Worm (Caenorhabditis elegans) whole organism, mixed stage, embryonic: ENCODE results near the gene str-14.

ENCODE experiments used
- M03D4.4 ChIP-seq: sonication (generic microtip); optimal IDR thresholded peaks from 2 replicates; lab custom pipeline; 2017; ENCODE audit warnings: mild to moderate bottlenecking, missing genetic modification characterization, missing compliant biosample characterization
- bed-3 ChIP-seq: fragments of 200-800 bp; sonication (Bioruptor generic); optimal IDR thresholded peaks from 3 replicates; lab custom pipeline; 2018; ENCODE audit warnings: mild to moderate bottlenecking, missing genetic modification characterization, moderate library complexity, missing compliant biosample characterization
- blmp-1 ChIP-seq: fragments of 150-350 bp; optimal IDR thresholded peaks from 2 replicates; lab custom pipeline; 2014; ENCODE audit warnings: missing biosample characterization, missing genetic modification characterization
- ceh-39 ChIP-seq: fragments of 150-350 bp; optimal IDR thresholded peaks from 2 replicates; lab custom pipeline; 2014; ENCODE audit warnings: missing biosample characterization, missing genetic modification characterization
- ceh-43 ChIP-seq: fragments of 200-800 bp; sonication (Bioruptor generic); optimal IDR thresholded peaks from 2 replicates; lab custom pipeline; 2018; ENCODE audit warnings: mild to moderate bottlenecking, missing genetic modification characterization, moderate library complexity, missing compliant biosample characterization
- ces-1 ChIP-seq: fragments of 150-350 bp; optimal IDR thresholded peaks from 2 replicates; lab custom pipeline; 2014; ENCODE audit warnings: missing biosample characterization, missing genetic modification reagents, missing genetic modification characterization
- cnd-1 ChIP-seq: fragments of 200-800 bp; sonication (Bioruptor generic); optimal IDR thresholded peaks from 2 replicates; lab custom pipeline; 2018; ENCODE audit warnings: mild to moderate bottlenecking, missing genetic modification characterization, missing compliant biosample characterization
- drap-1 ChIP-seq: fragments of 200-800 bp; sonication (Bioruptor generic); optimal IDR thresholded peaks from 3 replicates; lab custom pipeline; 2018; ENCODE audit warnings: mild to moderate bottlenecking, missing genetic modification characterization, missing compliant biosample characterization
- elt-1 ChIP-seq: sonication (generic microtip); optimal IDR thresholded peaks from 2 replicates; lab custom pipeline; 2017; ENCODE audit warnings: missing genetic modification characterization, mild to moderate bottlenecking, missing compliant biosample characterization, antibody characterized with exemption, moderate library complexity, borderline replicate concordance; ENCODE audit not compliant: insufficient read depth
- elt-3 ChIP-seq: fragments of 150-350 bp; optimal IDR thresholded peaks from 2 replicates; lab custom pipeline; 2014; ENCODE audit warnings: missing biosample characterization, missing genetic modification characterization
- flh-1 ChIP-seq: fragments of 200-800 bp; sonication (Bioruptor generic); optimal IDR thresholded peaks from 2 replicates; lab custom pipeline; 2018; ENCODE audit warnings: mild to moderate bottlenecking, missing genetic modification characterization, moderate library complexity, missing compliant biosample characterization
- ham-2 ChIP-seq: fragments of 200-800 bp; sonication (Bioruptor generic); optimal IDR thresholded peaks from 2 replicates; lab custom pipeline; 2018; ENCODE audit warnings: mild to moderate bottlenecking, missing genetic modification characterization, missing compliant biosample characterization
- hlh-1 ChIP-seq: fragments of 150-350 bp; optimal IDR thresholded peaks from 2 replicates; lab custom pipeline; 2014; ENCODE audit warnings: missing biosample characterization, missing genetic modification reagents, missing genetic modification characterization
- lin-13 ChIP-seq: fragments of 150-350 bp; optimal IDR thresholded peaks from 2 replicates; lab custom pipeline; 2014; ENCODE audit warnings: missing biosample characterization, missing genetic modification characterization
- lin-32 ChIP-seq: fragments of 200-800 bp; sonication (Bioruptor generic); optimal IDR thresholded peaks from 2 replicates; lab custom pipeline; 2018; ENCODE audit warnings: mild to moderate bottlenecking, missing genetic modification characterization, missing compliant biosample characterization
- lsy-2 ChIP-seq: fragments of 150-350 bp; optimal IDR thresholded peaks from 2 replicates; lab custom pipeline; 2014; ENCODE audit warnings: missing biosample characterization, missing genetic modification characterization
- mab-5 ChIP-seq: fragments of 150-350 bp; optimal IDR thresholded peaks from 2 replicates; lab custom pipeline; 2014; ENCODE audit warnings: missing biosample characterization, missing genetic modification characterization
- mep-1 ChIP-seq: fragments of 150-350 bp; optimal IDR thresholded peaks from 2 replicates; lab custom pipeline; 2017; ENCODE audit warnings: missing biosample characterization, missing genetic modification reagents, missing genetic modification characterization, inconsistent platforms
- nhr-2 ChIP-seq: fragments of 150-350 bp; optimal IDR thresholded peaks from 2 replicates; lab custom pipeline; 2014; ENCODE audit warnings: missing biosample characterization, missing genetic modification characterization
- nhr-28 ChIP-seq: fragments of 150-350 bp; optimal IDR thresholded peaks from 2 replicates; lab custom pipeline; 2014; ENCODE audit warnings: missing biosample characterization, missing genetic modification characterization
- nhr-76 ChIP-seq: sonication (generic microtip); optimal IDR thresholded peaks from 2 replicates; lab custom pipeline; 2017; ENCODE audit warnings: missing biosample characterization, missing genetic modification characterization
- pha-4 ChIP-seq: fragments of 150-350 bp; optimal IDR thresholded peaks from 2 replicates; lab custom pipeline; 2018; ENCODE audit warnings: missing biosample characterization, missing genetic modification reagents, missing genetic modification characterization
- sem-2 ChIP-seq: fragments of 200-800 bp; sonication (Bioruptor generic); optimal IDR thresholded peaks from 2 replicates; lab custom pipeline; 2018; ENCODE audit warnings: mild to moderate bottlenecking, missing genetic modification characterization, missing compliant biosample characterization
- snpc-4 ChIP-seq: fragments of 150-350 bp; optimal IDR thresholded peaks from 2 replicates; lab custom pipeline; 2014; ENCODE audit warnings: missing biosample characterization, missing genetic modification characterization
- sptf-1 ChIP-seq: sonication (generic microtip); optimal IDR thresholded peaks from 2 replicates; lab custom pipeline; 2017; ENCODE audit warnings: mild to moderate bottlenecking, missing genetic modification characterization, moderate library complexity, missing compliant biosample characterization
- tbx-8 ChIP-seq: fragments of 200-800 bp; sonication (Bioruptor generic); optimal IDR thresholded peaks from 2 replicates; lab custom pipeline; 2018; ENCODE audit warnings: mild to moderate bottlenecking, missing genetic modification characterization, moderate library complexity, missing compliant biosample characterization
- unc-120 ChIP-seq: sonication (generic microtip); optimal IDR thresholded peaks from 2 replicates; lab custom pipeline; 2017; ENCODE audit warnings: missing genetic modification characterization, missing compliant biosample characterization; ENCODE audit not compliant: poor library complexity, severe bottlenecking
- unc-39 ChIP-seq: fragments of 150-350 bp; optimal IDR thresholded peaks from 2 replicates; lab custom pipeline; 2014; ENCODE audit warnings: missing biosample characterization, missing genetic modification characterization
- unc-62 ChIP-seq: fragments of 150-350 bp; optimal IDR thresholded peaks from 2 replicates; lab custom pipeline; 2014; ENCODE audit warnings: missing biosample characterization, missing genetic modification reagents, missing genetic modification characterization
- zip-8 ChIP-seq: fragments of 150-350 bp; optimal IDR thresholded peaks from 2 replicates; lab custom pipeline; 2014; ENCODE audit warnings: missing biosample characterization, missing genetic modification characterization
- ztf-11 ChIP-seq: fragments of 150-350 bp; optimal IDR thresholded peaks from 2 replicates; lab custom pipeline; 2014; ENCODE audit warnings: missing biosample characterization, missing genetic modification characterization

The str-14 gene

ce11 chrV:16460866-16461265, 5.9 kb upstream of the str-14 start, which contains the start of gene srh-142:
Gene srh-142, minus strand, starts transcription at chrV:16460966.
- no peak for TF ChIP-seq nhr-2 (tag; lab: Kevin White, UChicago)

ce11 chrV:16459377-16459776, 4.4 kb upstream of the str-14 start:
- TF ChIP-seq ceh-43 = no peak
- no peak for TF ChIP-seq bed-3 (GFP tag; lab: Kevin White, UChicago)
- no peak for TF ChIP-seq lin-13
- TF ChIP-seq mab-5 = no peak
- no peak for TF ChIP-seq ces-1 (GFP tag; lab: Kevin White, UChicago)
- no peak for TF ChIP-seq ceh-39 (tag; lab: Kevin White, UChicago)
- no peak for TF ChIP-seq pha-4 (tag; lab: Kevin White, UChicago)
- TF ChIP-seq unc-62 (GFP tag; lab: Kevin White, UChicago) = no peak
- no peak for TF ChIP-seq hlh-1
- no peak for TF ChIP-seq flh-1 (GFP tag; lab: Kevin White, UChicago)
- TF ChIP-seq drap-1 (GFP tag; lab: Kevin White, UChicago) = no peak
- no peak for TF ChIP-seq zip-8
- TF ChIP-seq sptf-1 = no peak
- TF ChIP-seq M03D4.4 (tag; lab: Kevin White, UChicago) = no peak
- TF ChIP-seq lin-32 (GFP tag; lab: Kevin White, UChicago) = no peak

- TF ChIP-seq bed-3 (GFP tag; lab: Kevin White, UChicago) (no peak), elt-1 (tag; lab: Kevin White, UChicago) (no peak), lin-32 (GFP tag; lab: Kevin White, UChicago) (no peak), cnd-1 (tag; lab: Kevin White, UChicago) (no peak)
These were observed 3.7 kb upstream of the str-14 start, which contains the start of gene str-15 for ce11 chrV:16458714-16459113. Gene str-15, minus strand, starts transcription at chrV:16458814.

- TF ChIP-seq mep-1 (tag; lab: Kevin White, UChicago) (no peak), hlh-1 (no peak), unc-39 (tag; lab: Kevin White, UChicago) (no peak), ztf-11 (tag; lab: Kevin White, UChicago) (no peak), sptf-1 (no peak), sem-2 (no peak), mab-5 (no peak)
These were observed 7.2 kb downstream of the str-14 start, which contains the start of gene T08G3.13 for ce11 chrV:16447735-16448134. Gene T08G3.13, plus strand, starts transcription at chrV:16448035.

- TF ChIP-seq zip-8 = no peak
- TF ChIP-seq ham-2 (GFP tag; lab: Kevin White, UChicago) = no peak
- TF ChIP-seq nhr-76 (tag; lab: Kevin White, UChicago) = no peak
- no peak for TF ChIP-seq blmp-1 (tag; lab: Kevin White, UChicago)
- TF ChIP-seq elt-3 (tag; lab: Kevin White, UChicago) = no peak
- TF ChIP-seq drap-1 (GFP tag; lab: Kevin White, UChicago) = no peak
- TF ChIP-seq bed-3 (GFP tag; lab: Kevin White, UChicago) = no peak
- no peak for TF ChIP-seq flh-1 (GFP tag; lab: Kevin White, UChicago)
- no peak for TF ChIP-seq unc-62 (GFP tag; lab: Kevin White, UChicago)
- TF ChIP-seq ceh-39 (tag; lab: Kevin White, UChicago) = no peak
- no peak for TF ChIP-seq lin-13
- TF ChIP-seq hlh-1 = no peak
- no peak for TF ChIP-seq unc-120 (tag; lab: Kevin White, UChicago)
- no peak for TF ChIP-seq nhr-2 (tag; lab: Kevin White, UChicago)
- TF ChIP-seq mep-1 (tag; lab: Kevin White, UChicago) = no peak
- TF ChIP-seq tbx-8 = no peak
- TF ChIP-seq snpc-4 (tag; lab: Kevin White, UChicago) = no peak
- no peak for TF ChIP-seq M03D4.4 (tag; lab: Kevin White, UChicago)
- no peak for TF ChIP-seq nhr-28 (tag; lab: Kevin White, UChicago)
- TF ChIP-seq, all 35 proteins: peak for 0
These were observed 8.8 kb downstream of the str-14 start for ce11 chrV:16446191-16446590.

ce11 chrV:16445676-16446075, 9.3 kb downstream of the str-14 start, which contains the start of gene T08G3.6:
Gene T08G3.6, plus strand, starts transcription at chrV:16445976.
- TF ChIP-seq flh-1 (GFP tag; lab: Kevin White, UChicago) (no peak), unc-120 (tag; lab: Kevin White, UChicago) (no peak), mab-5 (no peak), bed-3 (GFP tag; lab: Kevin White, UChicago) (no peak), nhr-76 (tag; lab: Kevin White, UChicago) (no peak), ceh-39 (tag; lab: Kevin White, UChicago) (no peak), nhr-2 (tag; lab: Kevin White, UChicago) (no peak), nhr-28 (tag; lab: Kevin White, UChicago) (no peak), lsy-2 (tag; lab: Kevin White, UChicago) (no peak)
